Fruit fly (Drosophila melanogaster): ENCODE results near the gene Gba1a.

The Gba1a gene

DNA sequence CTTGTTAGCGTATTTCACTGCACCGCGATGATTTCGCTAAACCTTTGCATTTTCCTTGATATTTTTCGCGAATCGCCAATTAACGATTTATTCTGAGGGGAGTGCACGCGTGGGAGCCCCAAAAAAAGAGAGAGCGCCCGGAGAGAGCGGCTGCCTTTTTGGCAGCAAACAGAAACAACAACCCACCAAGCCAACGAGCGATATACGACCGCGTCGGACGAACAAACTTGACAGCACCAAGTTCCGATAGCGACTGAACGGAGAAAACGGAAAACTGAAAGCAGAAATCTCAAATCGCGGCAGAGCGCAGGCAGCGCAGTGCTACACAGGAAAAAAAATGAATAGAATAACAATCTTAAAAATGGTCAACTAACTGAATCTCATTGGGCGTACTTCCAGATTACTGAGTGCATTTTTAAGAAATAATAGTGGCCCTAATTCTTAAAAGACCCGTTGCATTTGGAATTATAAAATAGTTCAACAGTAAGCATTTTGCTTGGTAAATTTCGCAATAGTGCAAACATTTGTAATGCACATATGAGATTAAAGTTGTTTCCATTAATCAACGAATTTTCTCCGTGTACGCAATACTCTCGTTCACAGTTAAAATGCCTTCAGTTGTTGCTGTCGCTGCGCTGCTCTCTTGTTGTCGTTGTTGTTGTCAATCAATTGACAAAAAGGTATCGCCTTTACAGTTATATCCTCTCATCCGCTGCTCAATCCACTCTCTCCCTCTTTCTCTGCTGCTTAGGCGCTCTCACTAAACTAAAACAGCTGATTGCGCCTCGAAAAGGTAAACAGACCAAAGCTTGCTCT, 30.8 kb upstream of the Gba1a start, which contains the start of gene CG31145 (continued):
- TF ChIP-seq mam (GFP tag; optimal IDR thresholded peaks at IDR 0.05) (peak; percentile 100), gcm (GFP tag; optimal IDR thresholded peaks at IDR 0.05) (peak; percentile 99), fd102C (GFP tag; optimal IDR thresholded peaks at IDR 0.05) (peak; percentile 71), dm (GFP tag; optimal IDR thresholded peaks at IDR 0.05) (peak; percentile 99), CG10147 (GFP tag; optimal IDR thresholded peaks at IDR 0.05) (peak; percentile 99), bbx (GFP tag; IDR thresholded peaks at IDR 0.05; ENCODE audit: partially characterized antibody) (peak; percentile 62; the same call in 1 of the 2 replicates), grn (GFP tag; optimal IDR thresholded peaks at IDR 0.05) (peak; percentile 95), Xrp1 (GFP tag; IDR thresholded peaks at IDR 0.05) (peak; percentile 99), wor (GFP tag; IDR thresholded peaks at IDR 0.05) (peak; percentile 99), CG4404 (GFP tag; IDR thresholded peaks at IDR 0.05) (peak; percentile 98), CG17829 (tag; optimal IDR thresholded peaks at IDR 0.05) (peak; percentile 99), CG17328 (GFP tag; IDR thresholded peaks at IDR 0.05) (peak; percentile 98), Atf3 (GFP tag; optimal IDR thresholded peaks at IDR 0.05) (peak; percentile 99), onecut (GFP tag; IDR thresholded peaks at IDR 0.05) (peak; percentile 97), Camta (GFP tag; optimal IDR thresholded peaks at IDR 0.05) (peak; percentile 100), Rfx (GFP tag; IDR thresholded peaks at IDR 0.05) (peak; percentile 99), crc (GFP tag; optimal IDR thresholded peaks at IDR 0.05) (peak; percentile 99), ftz-f1 (GFP tag; optimal IDR thresholded peaks at IDR 0.05) (peak; percentile 90), CG8944 (GFP tag; optimal IDR thresholded peaks at IDR 0.05) (peak; percentile 99), CG13775 (GFP tag; optimal IDR thresholded peaks at IDR 0.05) (peak; percentile 100), CG11695 (GFP tag; IDR thresholded peaks at IDR 0.05) (peak; percentile 99), CoRest (tag; optimal IDR thresholded peaks at IDR 0.05) (peak; percentile 100), croc (GFP tag; conservative IDR thresholded peaks at IDR 0.05) (peak; percentile 99), HmgZ (tag; optimal IDR thresholded peaks at IDR 0.05) (peak; percentile 100), slou (GFP tag; optimal IDR thresholded peaks at IDR 0.05) (peak; percentile 99), nerfin-1 (tag; optimal IDR thresholded peaks at IDR 0.05) (peak; percentile 98), CG11560 (tag; IDR thresholded peaks at IDR 0.05) (peak; percentile 94), Dek (tag; optimal IDR thresholded peaks at IDR 0.05) (peak; percentile 99), Sin3A (optimal IDR thresholded peaks at IDR 0.05) (no peak), tio (GFP tag; optimal IDR thresholded peaks at IDR 0.05) (peak; percentile 100), D (optimal IDR thresholded peaks at IDR 0.05) (no peak), D (GFP tag; optimal IDR thresholded peaks at IDR 0.05) (peak; percentile 100), Atf6 (GFP tag; IDR thresholded peaks at IDR 0.05) (peak; percentile 100), Ets97D (GFP tag; optimal IDR thresholded peaks at IDR 0.05) (peak; percentile 95), CG12236 (GFP tag; optimal IDR thresholded peaks at IDR 0.05) (peak; percentile 99), Bdp1 (GFP tag; optimal IDR thresholded peaks at IDR 0.05) (peak; percentile 96), knrl (GFP tag; IDR thresholded peaks at IDR 0.05; ENCODE audit: partially characterized antibody) (peak; percentile 37; the same call in 1 of the 3 replicates), jigr1 (GFP tag; IDR thresholded peaks at IDR 0.05) (peak; percentile 99), bab2 (GFP tag; optimal IDR thresholded peaks at IDR 0.05) (peak; percentile 100), CG12744 (GFP tag; optimal IDR thresholded peaks at IDR 0.05) (peak; percentile 99), az2 (GFP tag; optimal IDR thresholded peaks at IDR 0.05) (peak; percentile 100), tup (GFP tag; optimal IDR thresholded peaks at IDR 0.05) (peak; percentile 99), ssp (GFP tag; IDR thresholded peaks at IDR 0.05) (peak; percentile 95), klu (GFP tag; IDR thresholded peaks at IDR 0.05) (peak; percentile 99), Dfd (GFP tag; optimal IDR thresholded peaks at IDR 0.05) (peak in 1 of 2 experiments; percentile 95), pb (GFP tag; optimal IDR thresholded peaks at IDR 0.05) (peak; percentile 99), CG10321 (GFP tag; IDR thresholded peaks at IDR 0.05) (peak; percentile 86), CG12104 (GFP tag; optimal IDR thresholded peaks at IDR 0.05) (peak; percentile 100), Hr39 (optimal IDR thresholded peaks at IDR 0.05) (no peak), CG7839 (tag; optimal IDR thresholded peaks at IDR 0.05) (peak; percentile 100), CG33557 (GFP tag; optimal IDR thresholded peaks at IDR 0.05) (peak; percentile 87)
